Worm (Caenorhabditis elegans) whole organism, L4 larva: ENCODE measurements around the gene C30G12.1.

Source experiments
- F37D6.2 ChIP-seq: sonication (generic microtip); optimal IDR thresholded peaks from 2 replicates; lab custom pipeline; 2016; ENCODE audit warnings: mild to moderate bottlenecking, missing genetic modification characterization, missing compliant biosample characterization
- T20F7.1 ChIP-seq: fragments of 200-800 bp; sonication (Bioruptor generic); optimal IDR thresholded peaks from 2 replicates; lab custom pipeline; 2018; ENCODE audit warnings: mild to moderate bottlenecking, missing genetic modification characterization, missing compliant biosample characterization
- T26A8.4 ChIP-seq: fragments of 200-800 bp; sonication (Bioruptor generic); IDR thresholded peaks from 2 replicates; pipeline ENCODE4 v1.3.6; 2022; ENCODE audit warnings: missing genetic modification characterization, missing compliant biosample characterization
- Y105C5A.15 ChIP-seq: fragments of 200-800 bp; sonication (Bioruptor generic); IDR thresholded peaks from 2 replicates; pipeline ENCODE4 v1.3.6; 2022; ENCODE audit warnings: missing genetic modification characterization, missing compliant biosample characterization
- ZK337.2 ChIP-seq: fragments of 200-800 bp; sonication (Bioruptor generic); IDR thresholded peaks from 2 replicates; pipeline ENCODE4 v1.3.6; 2022; ENCODE audit warnings: missing genetic modification reagents, missing genetic modification characterization, missing compliant biosample characterization
- aha-1 ChIP-seq: fragments of 150-350 bp; peaks from one replicate; lab custom pipeline; 2014; ENCODE audit warnings: missing biosample characterization, missing genetic modification characterization
- aly-2 ChIP-seq: sonication (generic microtip); optimal IDR thresholded peaks from 2 replicates; lab custom pipeline; 2018; ENCODE audit warnings: missing biosample characterization, missing genetic modification characterization
- ama-1 ChIP-seq: fragments of 150-350 bp; optimal IDR thresholded peaks from 2 replicates; lab custom pipeline; 2014; ENCODE audit warnings: inconsistent platforms, mixed read lengths
- ceh-82 ChIP-seq: sonication (generic microtip); optimal IDR thresholded peaks from 2 replicates; lab custom pipeline; 2017; ENCODE audit warnings: missing biosample characterization, missing genetic modification characterization
- daf-8 ChIP-seq: fragments of 200-800 bp; sonication (Bioruptor generic); IDR thresholded peaks from 2 replicates; pipeline ENCODE4 v1.3.6; 2022; ENCODE audit warnings: missing genetic modification characterization, missing compliant biosample characterization
- dmd-8 ChIP-seq: fragments of 200-800 bp; sonication (Bioruptor generic); IDR thresholded peaks from 2 replicates; pipeline ENCODE4 v1.3.6; 2022; ENCODE audit warnings: missing genetic modification characterization, missing compliant biosample characterization
- duxl-1 ChIP-seq: sonication (generic microtip); optimal IDR thresholded peaks from 2 replicates; lab custom pipeline; 2016; ENCODE audit warnings: mild to moderate bottlenecking, missing genetic modification characterization, moderate library complexity, missing compliant biosample characterization; ENCODE audit not compliant: poor library complexity
- fkh-10 ChIP-seq: fragments of 150-350 bp; optimal IDR thresholded peaks from 2 replicates; lab custom pipeline; 2014; ENCODE audit warnings: missing biosample characterization, missing genetic modification reagents, missing genetic modification characterization
- hlh-11 ChIP-seq: fragments of 200-800 bp; sonication (Bioruptor generic); optimal IDR thresholded peaks from 2 replicates; lab custom pipeline; 2018; ENCODE audit warnings: mild to moderate bottlenecking, missing genetic modification characterization, missing compliant biosample characterization
- lin-1 ChIP-seq: fragments of 200-800 bp; sonication (Bioruptor generic); IDR thresholded peaks from 2 replicates; pipeline ENCODE4 v1.3.6; 2022; ENCODE audit warnings: missing genetic modification reagents, missing genetic modification characterization, missing compliant biosample characterization
- lin-13 ChIP-seq: fragments of 150-350 bp; optimal IDR thresholded peaks from 2 replicates; lab custom pipeline; 2014; ENCODE audit warnings: missing biosample characterization, missing genetic modification reagents, missing genetic modification characterization
- lin-39 ChIP-seq: fragments of 150-350 bp; optimal IDR thresholded peaks from 2 replicates; lab custom pipeline; 2014; ENCODE audit warnings: missing biosample characterization, missing genetic modification reagents, missing genetic modification characterization
- mes-2 ChIP-seq: sonication (generic microtip); optimal IDR thresholded peaks from 2 replicates; lab custom pipeline; 2016; ENCODE audit warnings: missing genotype, mild to moderate bottlenecking, missing genetic modification characterization, missing compliant biosample characterization; ENCODE audit not compliant: poor library complexity, severe bottlenecking
- nhr-237 ChIP-seq: sonication (generic microtip); optimal IDR thresholded peaks from 2 replicates; lab custom pipeline; 2017; ENCODE audit warnings: missing biosample characterization, missing genetic modification characterization
- nhr-42 ChIP-seq: fragments of 200-800 bp; sonication (Bioruptor generic); IDR thresholded peaks from 2 replicates; pipeline ENCODE4 v1.3.6; 2022; ENCODE audit warnings: missing genetic modification characterization, missing compliant biosample characterization
- snpc-1.2 ChIP-seq: fragments of 200-800 bp; sonication (Bioruptor generic); IDR thresholded peaks from 2 replicates; pipeline ENCODE4 v1.3.6; 2022; ENCODE audit warnings: missing genetic modification reagents, missing genetic modification characterization, missing compliant biosample characterization
- unc-62 ChIP-seq, 3 experiments: fragments of 150-350 bp in 1 of 3; sonication (generic microtip); optimal IDR thresholded peaks in 2 of 3; peaks in 1 of 3; 1 replicate in 1 of 3; 2 replicates in 2 of 3; lab custom pipeline; 2014 to 2017; ENCODE audit warnings: missing biosample characterization in 3 of 3, missing genetic modification characterization in 3 of 3, missing genetic modification reagents in 3 of 3, missing genotype in 1 of 3
- zag-1 ChIP-seq: fragments of 150-350 bp; optimal IDR thresholded peaks from 2 replicates; lab custom pipeline; 2014; ENCODE audit warnings: missing biosample characterization, missing genetic modification characterization

The C30G12.1 gene

DNA sequence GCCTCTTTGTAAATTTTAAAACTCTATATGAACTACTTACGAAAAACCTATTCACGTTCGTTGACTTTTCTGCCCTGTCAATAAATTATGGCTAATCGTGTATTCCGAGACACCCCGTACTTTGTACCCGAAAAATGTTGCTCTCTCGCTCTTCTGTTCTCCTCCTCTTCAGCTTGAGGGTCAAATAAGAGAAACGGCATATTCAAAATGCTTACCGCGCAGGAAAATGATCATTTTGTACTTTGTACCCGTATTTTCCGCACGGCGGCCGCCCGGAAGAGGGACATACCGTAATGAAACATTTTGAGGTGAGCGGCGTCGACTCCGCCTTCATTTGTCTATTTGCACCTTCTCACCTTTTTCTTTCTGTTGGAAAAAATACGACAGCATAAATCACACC, 44.5 kb downstream of the C30G12.1 start:
- TF ChIP-seq ZK337.2 (no peak), aha-1 (tag; lab: Kevin White, UChicago) (peak; percentile 6), T26A8.4 (GFP tag; lab: Robert Waterston, UW) (0 out of 2 replicates have a peak, but pooled peaks have one; percentile 8), lin-13 (no peak), Y105C5A.15 (GFP tag; lab: Robert Waterston, UW) (no peak), lin-1 (GFP tag; lab: Robert Waterston, UW) (no peak), nhr-42 (no peak), fkh-10 (GFP tag; lab: Kevin White, UChicago) (no peak), dmd-8 (0 out of 2 replicates have a peak, but pooled peaks have one; percentile 16), mes-2 (tag; lab: Kevin White, UChicago) (no peak), nhr-237 (no peak)

ce11 chrII:7345858-7346257, 46.7 kb downstream of the C30G12.1 start:
- TF ChIP-seq ama-1 (no peak), F37D6.2 (tag; lab: Kevin White, UChicago) (no peak), T20F7.1 (no peak), lin-39 (no peak), fkh-10 (GFP tag; lab: Kevin White, UChicago) (no peak), aly-2 (tag; lab: Kevin White, UChicago) (no peak), ceh-82 (tag; lab: Kevin White, UChicago) (no peak), daf-8 (GFP tag; lab: Robert Waterston, UW) (no peak), snpc-1.2 (GFP tag; lab: Robert Waterston, UW) (no peak), unc-62 (GFP tag; optimal IDR thresholded peaks at IDR 0.05 in 1 of 2; lab: Kevin White, UChicago) (peak in 1 of 2 experiments; percentile 98), unc-62 (tag; optimal IDR thresholded peaks at IDR 0.05; lab: Kevin White, UChicago) (no peak), hlh-11 (tag; lab: Kevin White, UChicago) (peak; percentile 4)

ce11 chrII:7348063-7348462, 48.9 kb downstream of the C30G12.1 start:
- TF ChIP-seq unc-62 (GFP tag; optimal IDR thresholded peaks at IDR 0.05 in 1 of 2; lab: Kevin White, UChicago) (peak in 1 of 2 experiments; percentile 25), unc-62 (tag; optimal IDR thresholded peaks at IDR 0.05; lab: Kevin White, UChicago) (no peak), aha-1 (tag; lab: Kevin White, UChicago) (peak; percentile 71), F37D6.2 (tag; lab: Kevin White, UChicago) (no peak), zag-1 (tag; lab: Kevin White, UChicago) (no peak), duxl-1 (tag; lab: Kevin White, UChicago) (peak; percentile 38), T26A8.4 (GFP tag; lab: Robert Waterston, UW) (0 out of 2 replicates have a peak, but pooled peaks have one; percentile 26)
